Fruit fly (Drosophila melanogaster) whole organism, embryonic: Measurements from ENCODE around the gene CG18598.

Experiments
- Atf3 ChIP-seq: fragments of 200-800 bp; sonication (Bioruptor generic); optimal IDR thresholded peaks from 3 replicates; lab custom pipeline; 2016; ENCODE audit warnings: missing biosample characterization, missing genetic modification characterization
- Bgb ChIP-seq: fragments of 200-800 bp; sonication (Bioruptor generic); IDR thresholded peaks from 2 replicates; pipeline ENCODE4 v1.3.6; 2022; ENCODE audit warnings: missing biosample characterization, missing genetic modification characterization; ENCODE audit not compliant: partially characterized antibody
- C15 ChIP-seq: fragments of 200-800 bp; sonication (Bioruptor generic); IDR thresholded peaks from 3 replicates; pipeline ENCODE4 v1.3.6; 2022; ENCODE audit warnings: missing biosample characterization, missing genetic modification characterization
- CG12744 ChIP-seq: fragments of 200-800 bp; sonication (Bioruptor generic); optimal IDR thresholded peaks from 2 replicates; lab custom pipeline; 2016; ENCODE audit warnings: missing biosample characterization, missing genetic modification characterization
- CG15514 ChIP-seq: fragments of 200-800 bp; sonication (Bioruptor generic); optimal IDR thresholded peaks from 3 replicates; lab custom pipeline; 2017; ENCODE audit warnings: missing biosample characterization, missing genetic modification characterization, mild to moderate bottlenecking, moderate library complexity, missing genetic modification reagents
- CG18011 ChIP-seq: fragments of 200-800 bp; sonication (Bioruptor generic); optimal IDR thresholded peaks from 2 replicates; lab custom pipeline; 2017; ENCODE audit warnings: missing biosample characterization, missing genetic modification characterization, mild to moderate bottlenecking, moderate library complexity, missing genotype
- CG1832 ChIP-seq: fragments of 200-800 bp; sonication (Bioruptor generic); optimal IDR thresholded peaks from 2 replicates; lab custom pipeline; 2017; ENCODE audit warnings: missing biosample characterization, mild to moderate bottlenecking, missing genetic modification characterization, inconsistent platforms
- CG2116 ChIP-seq: fragments of 200-800 bp; sonication (Bioruptor generic); optimal IDR thresholded peaks from 3 replicates; lab custom pipeline; 2018; ENCODE audit warnings: missing biosample characterization, mild to moderate bottlenecking, missing genetic modification characterization
- CG33213 ChIP-seq: fragments of 200-800 bp; sonication (Bioruptor generic); optimal IDR thresholded peaks from 3 replicates; lab custom pipeline; 2016; ENCODE audit warnings: missing biosample characterization, missing genetic modification characterization
- CG34376 ChIP-seq: fragments of 200-800 bp; sonication (Bioruptor generic); optimal IDR thresholded peaks from 2 replicates; lab custom pipeline; 2018; ENCODE audit warnings: missing biosample characterization, mild to moderate bottlenecking, missing genetic modification characterization
- CG3847 ChIP-seq: fragments of 200-800 bp; sonication (Bioruptor generic); IDR thresholded peaks from 2 replicates; pipeline ENCODE4 v1.3.6; 2022; ENCODE audit warnings: missing biosample characterization, missing genetic modification characterization
- CG6683 ChIP-seq: fragments of 200-800 bp; sonication (Bioruptor generic); optimal IDR thresholded peaks from 2 replicates; lab custom pipeline; 2017; ENCODE audit warnings: missing biosample characterization, mild to moderate bottlenecking, missing genetic modification characterization, missing genetic modification reagents
- CG7963 ChIP-seq: fragments of 200-800 bp; sonication (Bioruptor generic); IDR thresholded peaks from 3 replicates; pipeline ENCODE4 v1.3.6; 2022; ENCODE audit warnings: missing biosample characterization, missing genetic modification characterization; ENCODE audit not compliant: partially characterized antibody
- CG8765 ChIP-seq: fragments of 200-800 bp; sonication (Bioruptor generic); IDR thresholded peaks from 2 replicates; pipeline ENCODE4 v1.3.6; 2022; ENCODE audit warnings: missing biosample characterization, missing genetic modification characterization
- CkIIα-i1 ChIP-seq: fragments of 200-800 bp; sonication (Bioruptor generic); IDR thresholded peaks from 2 replicates; pipeline ENCODE4 v1.3.6; 2022; ENCODE audit warnings: missing biosample characterization, missing genetic modification characterization
- Dad ChIP-seq: fragments of 200-800 bp; sonication (Bioruptor generic); optimal IDR thresholded peaks from 3 replicates; lab custom pipeline; 2016; ENCODE audit warnings: missing biosample characterization, missing genetic modification characterization
- Dll ChIP-seq: fragments of 200-800 bp; sonication (Bioruptor generic); IDR thresholded peaks from 4 replicates; pipeline ENCODE4 v1.3.6; 2022; ENCODE audit warnings: missing biosample characterization, missing genetic modification characterization; ENCODE audit not compliant: partially characterized antibody
- Doc3 ChIP-seq: fragments of 200-800 bp; sonication (Bioruptor generic); IDR thresholded peaks from 3 replicates; pipeline ENCODE4 v1.3.6; 2022; ENCODE audit warnings: missing biosample characterization, missing genetic modification characterization; ENCODE audit not compliant: partially characterized antibody
- Elba2 ChIP-seq: fragments of 200-800 bp; sonication (Bioruptor generic); optimal IDR thresholded peaks from 3 replicates; lab custom pipeline; 2016; ENCODE audit warnings: missing biosample characterization, missing genetic modification characterization
- HHEX ChIP-seq: fragments of 200-800 bp; sonication (Bioruptor generic); optimal IDR thresholded peaks from 3 replicates; lab custom pipeline; 2017; ENCODE audit warnings: missing biosample characterization, mild to moderate bottlenecking, missing genetic modification characterization, missing genetic modification reagents
- HmgD ChIP-seq: fragments of 200-800 bp; sonication (Bioruptor generic); optimal IDR thresholded peaks from 3 replicates; lab custom pipeline; 2016; ENCODE audit warnings: missing biosample characterization, missing genetic modification characterization
- Mad ChIP-seq: fragments of 200-800 bp; sonication (Bioruptor generic); optimal IDR thresholded peaks from 2 replicates; lab custom pipeline; 2016; ENCODE audit warnings: missing biosample characterization, missing genetic modification characterization
- Med ChIP-seq: fragments of 200-800 bp; sonication (Bioruptor generic); peaks from one replicate; lab custom pipeline; 2016; ENCODE audit warnings: missing biosample characterization, missing genetic modification characterization, mild to moderate bottlenecking, inconsistent platforms, moderate library complexity
- chinmo ChIP-seq: fragments of 200-800 bp; sonication (Bioruptor generic); IDR thresholded peaks from 4 replicates; pipeline ENCODE4 v1.3.6; 2022; ENCODE audit warnings: missing biosample characterization, missing genetic modification characterization; ENCODE audit not compliant: partially characterized antibody
- cwo ChIP-seq: fragments of 200-800 bp; sonication (Bioruptor generic); optimal IDR thresholded peaks from 3 replicates; lab custom pipeline; 2017; ENCODE audit warnings: missing biosample characterization, missing genetic modification characterization, mild to moderate bottlenecking, moderate library complexity, missing genetic modification reagents
- exex ChIP-seq: fragments of 200-800 bp; sonication (Bioruptor generic); optimal IDR thresholded peaks from 4 replicates; lab custom pipeline; 2018; ENCODE audit warnings: missing biosample characterization, mild to moderate bottlenecking, missing genetic modification characterization, moderate library complexity
- gcm2 ChIP-seq: fragments of 200-800 bp; sonication (Bioruptor generic); optimal IDR thresholded peaks from 2 replicates; lab custom pipeline; 2016; ENCODE audit warnings: missing biosample characterization, missing genetic modification characterization
- gfzf ChIP-seq: fragments of 200-800 bp; sonication (Bioruptor generic); optimal IDR thresholded peaks from 2 replicates; lab custom pipeline; 2016; ENCODE audit warnings: missing biosample characterization, mild to moderate bottlenecking, missing genetic modification characterization, moderate library complexity
- grn ChIP-seq: fragments of 200-800 bp; sonication (Bioruptor generic); optimal IDR thresholded peaks from 3 replicates; lab custom pipeline; 2017; ENCODE audit warnings: missing biosample characterization, missing genetic modification characterization
- klu ChIP-seq: fragments of 200-800 bp; sonication (Bioruptor generic); IDR thresholded peaks from 2 replicates; pipeline ENCODE4 v1.3.6; 2022; ENCODE audit warnings: missing biosample characterization, missing genetic modification characterization
- nau ChIP-seq: fragments of 200-800 bp; sonication (Bioruptor generic); optimal IDR thresholded peaks from 3 replicates; lab custom pipeline; 2017; ENCODE audit warnings: missing biosample characterization, mild to moderate bottlenecking, missing genetic modification characterization, missing genetic modification reagents
- sd ChIP-seq: fragments of 200-800 bp; sonication (Bioruptor generic); optimal IDR thresholded peaks from 3 replicates; lab custom pipeline; 2018; ENCODE audit warnings: missing biosample characterization, mild to moderate bottlenecking, missing genetic modification characterization, moderate library complexity
- sug ChIP-seq: fragments of 200-800 bp; optimal IDR thresholded peaks from 2 replicates; lab custom pipeline; 2019; ENCODE audit warnings: missing biosample characterization, mild to moderate bottlenecking, missing genetic modification characterization, moderate library complexity
- tap ChIP-seq: fragments of 200-800 bp; optimal IDR thresholded peaks from 3 replicates; lab custom pipeline; 2019; ENCODE audit warnings: missing biosample characterization, mild to moderate bottlenecking, missing genetic modification characterization, moderate library complexity
- twi ChIP-seq: fragments of 200-800 bp; optimal IDR thresholded peaks from 2 replicates; lab custom pipeline; 2019; ENCODE audit warnings: missing biosample characterization, mild to moderate bottlenecking, missing genetic modification characterization, moderate library complexity
- yki ChIP-seq: fragments of >200 bp; optimal IDR thresholded peaks from 3 replicates; lab custom pipeline; 2018

Gene CG18598

DNA sequence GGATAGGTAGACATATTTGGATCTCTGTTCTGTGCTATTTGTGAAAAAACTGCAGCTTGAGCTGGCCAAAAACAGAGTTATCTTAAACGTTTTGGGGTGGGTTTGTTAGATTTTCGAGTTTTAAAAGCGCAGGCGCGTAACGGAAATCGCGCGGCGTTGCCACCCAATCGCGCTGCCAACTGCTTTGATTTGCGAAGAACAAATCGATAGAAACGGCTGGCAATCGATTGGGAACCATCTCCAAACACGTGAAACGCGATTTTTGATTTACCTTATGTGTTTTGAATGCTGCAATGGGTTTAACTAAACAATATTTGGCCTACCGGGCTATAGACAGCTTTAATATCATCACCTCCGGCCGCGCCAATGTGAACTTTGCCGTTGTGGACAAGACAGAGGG lies 32.5 kb downstream of the CG18598 start, which contains the start of the genes CG14312 and CG8064 (continued):
- TF ChIP-seq Doc3 (peak; percentile 21; the same call in 1 of the 3 replicates), Bgb (GFP tag; lab: Robert Waterston, UW) (peak; percentile 76), Dll (GFP tag; lab: Robert Waterston, UW) (peak; percentile 75; the same call in 3 of the 4 replicates), CG3847 (GFP tag; lab: Robert Waterston, UW) (peak; percentile 76), CG15514 (GFP tag; lab: Kevin White, UChicago) (peak; percentile 93), C15 (GFP tag; lab: Robert Waterston, UW) (no peak), CG7963 (GFP tag; lab: Robert Waterston, UW) (peak; percentile 59; the same call in 2 of the 3 replicates), chinmo (GFP tag; lab: Robert Waterston, UW) (0 out of 4 replicates have a peak, but pooled peaks have one; percentile 21), gfzf (GFP tag; lab: Kevin White, UChicago) (peak; percentile 25), HHEX (no peak), yki (lab: Kevin White, UChicago) (no peak), CG33213 (GFP tag; lab: Kevin White, UChicago) (peak; percentile 33), Med (GFP tag; lab: Kevin White, UChicago) (peak; percentile 55), Elba2 (GFP tag; lab: Kevin White, UChicago) (no peak), cwo (GFP tag; lab: Kevin White, UChicago) (peak; percentile 91), Dad (no peak), CG6683 (GFP tag; lab: Kevin White, UChicago) (no peak), CG12744 (GFP tag; lab: Kevin White, UChicago) (no peak)
- TF ChIP-seq, all 482 proteins: peak for 78

DNA sequence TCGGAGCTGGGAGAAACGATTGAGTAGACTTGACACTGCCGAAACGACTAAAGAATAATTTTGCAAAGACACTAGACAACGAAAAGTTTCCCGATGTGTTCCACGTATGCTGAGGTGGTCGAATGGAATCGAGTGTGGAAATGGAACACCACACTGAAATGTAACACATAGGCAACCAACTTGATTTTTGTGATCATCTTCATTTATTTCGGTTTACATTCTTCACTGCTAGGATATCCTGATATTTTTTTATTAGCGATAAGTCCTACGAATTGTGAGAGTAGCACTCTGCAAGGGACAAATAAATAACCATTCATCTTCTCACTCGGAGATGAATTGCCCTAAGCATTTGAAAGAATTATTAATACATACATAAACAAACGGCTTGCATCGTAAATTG lies 37.8 kb downstream of the CG18598 start, which contains the start of gene CG7131:
Gene CG7131, minus strand, starts transcription at position 101 of the 400 bp plus-strand sequence.
- TF ChIP-seq grn (GFP tag; lab: Kevin White, UChicago): no peak
- TF ChIP-seq Mad (GFP tag; lab: Kevin White, UChicago): no peak
- TF ChIP-seq nau: no peak
- no peak for TF ChIP-seq CkIIα-i1 (GFP tag; lab: Robert Waterston, UW)
- no peak for TF ChIP-seq CG2116 (GFP tag; lab: Kevin White, UChicago)
- no peak for TF ChIP-seq CG8765 (GFP tag; lab: Robert Waterston, UW)
- no peak for TF ChIP-seq Atf3
- no peak for TF ChIP-seq HmgD
- no peak for TF ChIP-seq tap
- TF ChIP-seq, all 482 proteins: peak for 0

DNA sequence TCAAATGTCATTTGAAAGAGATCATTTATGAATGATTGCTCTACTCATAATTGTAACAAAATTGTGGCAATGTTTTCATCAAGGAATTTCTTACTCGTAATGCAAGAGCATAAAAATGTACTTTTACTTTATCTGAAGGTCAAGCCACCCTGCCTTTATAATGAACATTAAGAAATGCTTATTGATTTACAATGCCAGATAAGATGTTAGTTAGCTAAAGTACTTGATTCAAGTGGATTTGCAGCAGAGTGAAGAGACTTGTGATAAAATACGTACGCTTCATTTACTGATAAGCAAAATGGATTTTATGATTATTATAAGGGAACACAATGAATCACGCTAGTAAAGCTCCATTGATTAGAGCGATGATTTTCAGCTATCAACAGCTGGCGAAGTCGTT lies 40.9 kb downstream of the CG18598 start:
- TF ChIP-seq sd (tag; lab: Kevin White, UChicago): peak; percentile 45
- peak; percentile 69 for TF ChIP-seq CG34376 (GFP tag; lab: Kevin White, UChicago)
- peak; percentile 28 for TF ChIP-seq sug (tag; lab: Kevin White, UChicago)
- peak; percentile 43 for TF ChIP-seq grn (GFP tag; lab: Kevin White, UChicago)
- TF ChIP-seq exex (tag; lab: Kevin White, UChicago): peak; percentile 79
- TF ChIP-seq CG18011: no peak
- TF ChIP-seq, all 482 proteins: peak for 5

DNA sequence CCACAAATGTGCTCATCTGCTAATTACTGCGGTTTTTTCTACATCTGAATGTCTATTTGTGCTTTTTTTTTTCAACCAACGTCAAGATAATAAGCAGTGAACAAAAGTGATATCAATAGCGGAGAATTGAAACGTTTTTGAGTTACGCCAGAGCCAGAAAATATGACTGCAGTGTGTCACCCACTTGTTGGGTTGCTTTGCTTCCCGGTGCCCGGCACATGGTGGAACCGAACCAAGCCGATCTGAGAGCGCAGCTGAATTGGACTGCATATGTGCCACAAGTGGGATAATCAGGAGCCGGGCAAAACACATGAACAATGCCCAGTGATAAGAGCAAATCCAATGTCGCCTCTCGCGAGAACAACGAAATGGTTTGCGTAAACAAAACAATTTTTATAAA lies 41.5 kb downstream of the CG18598 start:
- TF ChIP-seq gcm2 (GFP tag; lab: Kevin White, UChicago) (no peak), CG1832 (GFP tag; lab: Kevin White, UChicago) (no peak), klu (no peak), twi (tag; lab: Kevin White, UChicago) (peak; percentile 80)
